Fruit fly (Drosophila melanogaster) whole organism, embryonic: ENCODE data around the gene CG9737.

Experiments
- B-H1 ChIP-seq: fragments of 200-800 bp; sonication (Bioruptor generic); IDR thresholded peaks from 3 replicates; pipeline ENCODE4 v1.3.6; 2022; ENCODE audit warnings: missing biosample characterization, missing genetic modification characterization
- Bdp1 ChIP-seq: fragments of 200-800 bp; sonication (Bioruptor generic); optimal IDR thresholded peaks from 3 replicates; lab custom pipeline; 2016; ENCODE audit warnings: missing biosample characterization, missing genetic modification characterization
- Blimp-1 ChIP-seq: fragments of 200-800 bp; sonication (Bioruptor generic); optimal IDR thresholded peaks from 3 replicates; lab custom pipeline; 2018; ENCODE audit warnings: missing biosample characterization, missing genetic modification characterization, mild to moderate bottlenecking, moderate library complexity, missing genetic modification reagents
- Bteb2 ChIP-seq: fragments of 200-800 bp; sonication (Bioruptor generic); optimal IDR thresholded peaks from 2 replicates; lab custom pipeline; 2016; ENCODE audit warnings: missing biosample characterization, missing genetic modification characterization
- CG10654 ChIP-seq: fragments of 200-800 bp; sonication (Bioruptor generic); optimal IDR thresholded peaks from 2 replicates; lab custom pipeline; 2016; ENCODE audit warnings: missing biosample characterization, missing genetic modification characterization
- CG11504 ChIP-seq: fragments of 200-800 bp; sonication (Bioruptor generic); optimal IDR thresholded peaks from 3 replicates; lab custom pipeline; 2019; ENCODE audit warnings: missing biosample characterization, mild to moderate bottlenecking, missing genetic modification characterization, moderate library complexity
- CG15269 ChIP-seq: fragments of 200-800 bp; sonication (Bioruptor generic); optimal IDR thresholded peaks from 2 replicates; lab custom pipeline; 2018; ENCODE audit warnings: missing biosample characterization, mild to moderate bottlenecking, missing genetic modification characterization, moderate library complexity
- CG1603 ChIP-seq: fragments of 200-800 bp; sonication (Bioruptor generic); optimal IDR thresholded peaks from 2 replicates; lab custom pipeline; 2019; ENCODE audit warnings: missing biosample characterization, mild to moderate bottlenecking, missing genetic modification characterization, moderate library complexity
- CG16813 ChIP-seq: fragments of 200-800 bp; sonication (Bioruptor generic); IDR thresholded peaks from 3 replicates; pipeline ENCODE4 v1.3.6; 2022; ENCODE audit warnings: missing biosample characterization, missing genetic modification characterization; ENCODE audit not compliant: partially characterized antibody
- CG17186 ChIP-seq: fragments of 200-800 bp; sonication (Bioruptor generic); optimal IDR thresholded peaks from 3 replicates; lab custom pipeline; 2017; ENCODE audit warnings: missing biosample characterization, missing genetic modification reagents, missing genetic modification characterization
- CG17802 ChIP-seq: fragments of 200-800 bp; sonication (Bioruptor generic); optimal IDR thresholded peaks from 2 replicates; lab custom pipeline; 2018; ENCODE audit warnings: missing biosample characterization, mild to moderate bottlenecking, missing genetic modification characterization, moderate library complexity
- CG17912 ChIP-seq: fragments of 200-800 bp; sonication (Bioruptor generic); optimal IDR thresholded peaks from 2 replicates; lab custom pipeline; 2018; ENCODE audit warnings: missing biosample characterization, mild to moderate bottlenecking, missing genetic modification characterization
- CG31441 ChIP-seq: fragments of 200-800 bp; sonication (Bioruptor generic); IDR thresholded peaks from 2 replicates; pipeline ENCODE4 v1.3.6; 2022; ENCODE audit warnings: missing biosample characterization, missing genetic modification characterization
- CG33557 ChIP-seq: fragments of 200-800 bp; sonication (Bioruptor generic); optimal IDR thresholded peaks from 2 replicates; lab custom pipeline; 2019; ENCODE audit warnings: missing biosample characterization, mild to moderate bottlenecking, missing genetic modification characterization, moderate library complexity
- CG6854 ChIP-seq: fragments of 200-800 bp; sonication (Bioruptor generic); optimal IDR thresholded peaks from 3 replicates; lab custom pipeline; 2017; ENCODE audit warnings: missing biosample characterization, mild to moderate bottlenecking, missing genetic modification characterization
- CG8944 ChIP-seq: fragments of 200-800 bp; sonication (Bioruptor generic); optimal IDR thresholded peaks from 3 replicates; lab custom pipeline; 2016; ENCODE audit warnings: missing biosample characterization, missing genetic modification characterization
- CG9437 ChIP-seq: fragments of 200-800 bp; sonication (Bioruptor generic); optimal IDR thresholded peaks from 2 replicates; lab custom pipeline; 2018; ENCODE audit warnings: missing biosample characterization, mild to moderate bottlenecking, missing genetic modification characterization
- Drgx ChIP-seq: fragments of 200-800 bp; sonication (Bioruptor generic); IDR thresholded peaks from 2 replicates; pipeline ENCODE4 v1.3.6; 2022; ENCODE audit warnings: missing biosample characterization, missing genetic modification characterization
- Fer1 ChIP-seq: fragments of 200-800 bp; sonication (Bioruptor generic); optimal IDR thresholded peaks from 2 replicates; lab custom pipeline; 2017; ENCODE audit warnings: missing biosample characterization, mild to moderate bottlenecking, missing genetic modification characterization
- Hr3 ChIP-seq: fragments of 200-800 bp; sonication (Bioruptor generic); optimal IDR thresholded peaks from 3 replicates; lab custom pipeline; 2016; ENCODE audit warnings: missing biosample characterization, missing genetic modification characterization
- Lpt ChIP-seq: fragments of >200 bp; optimal IDR thresholded peaks from 2 replicates; lab custom pipeline; 2018; ENCODE audit warnings: missing biosample characterization, missing genetic modification characterization
- Med ChIP-seq: fragments of 200-800 bp; sonication (Bioruptor generic); peaks from one replicate; lab custom pipeline; 2016; ENCODE audit warnings: missing biosample characterization, missing genetic modification characterization, mild to moderate bottlenecking, inconsistent platforms, moderate library complexity
- Sox102F ChIP-seq: fragments of 200-800 bp; sonication (Bioruptor generic); optimal IDR thresholded peaks from 2 replicates; lab custom pipeline; 2018; ENCODE audit warnings: missing biosample characterization, mild to moderate bottlenecking, missing genetic modification characterization, moderate library complexity
- Xrp1 ChIP-seq: fragments of 200-800 bp; sonication (Bioruptor generic); IDR thresholded peaks from 2 replicates; pipeline ENCODE4 v1.3.6; 2022; ENCODE audit warnings: missing biosample characterization, missing genetic modification characterization
- ap ChIP-seq: fragments of 200-800 bp; sonication (Bioruptor generic); IDR thresholded peaks from 2 replicates; pipeline ENCODE4 v1.3.6; 2022; ENCODE audit warnings: missing biosample characterization, missing genetic modification characterization
- bbx ChIP-seq: fragments of 200-800 bp; sonication (Bioruptor generic); IDR thresholded peaks from 2 replicates; pipeline ENCODE4 v1.3.6; 2022; ENCODE audit warnings: missing biosample characterization, missing genetic modification characterization; ENCODE audit not compliant: partially characterized antibody
- br ChIP-seq: fragments of >200 bp; optimal IDR thresholded peaks from 2 replicates; lab custom pipeline; 2017
- bsh ChIP-seq, 2 experiments: fragments of 200-800 bp; sonication (Bioruptor generic); optimal IDR thresholded peaks; 2 replicates each; lab custom pipeline; 2017 to 2018; ENCODE audit warnings: mild to moderate bottlenecking in 2 of 2, missing biosample characterization in 2 of 2, missing genetic modification characterization in 2 of 2, moderate library complexity in 1 of 2
- ci ChIP-seq: fragments of 200-800 bp; sonication (Bioruptor generic); IDR thresholded peaks from 3 replicates; pipeline ENCODE4 v1.3.6; 2022; ENCODE audit warnings: missing biosample characterization, missing genetic modification characterization
- corto ChIP-seq: fragments of 200-800 bp; sonication (Bioruptor generic); optimal IDR thresholded peaks from 2 replicates; lab custom pipeline; 2016; ENCODE audit warnings: missing biosample characterization, mild to moderate bottlenecking, missing genetic modification characterization, moderate library complexity
- dimm ChIP-seq: fragments of 200-800 bp; sonication (Bioruptor generic); IDR thresholded peaks from 2 replicates; pipeline ENCODE4 v1.3.6; 2022; ENCODE audit warnings: missing biosample characterization, missing genetic modification characterization
- disco-r ChIP-seq: fragments of 200-800 bp; sonication (Bioruptor generic); optimal IDR thresholded peaks from 2 replicates; lab custom pipeline; 2016; ENCODE audit warnings: missing biosample characterization, missing genetic modification characterization
- dmrt99B ChIP-seq: fragments of 200-800 bp; sonication (Bioruptor generic); optimal IDR thresholded peaks from 2 replicates; lab custom pipeline; 2018; ENCODE audit warnings: missing biosample characterization, mild to moderate bottlenecking, missing genetic modification characterization, moderate library complexity
- esg ChIP-seq: fragments of 200-800 bp; sonication (Bioruptor generic); conservative IDR thresholded peaks from 2 replicates; pipeline ENCODE4 v1.3.6; 2022; ENCODE audit warnings: missing biosample characterization, missing genetic modification characterization
- gem ChIP-seq: fragments of 200-800 bp; sonication (Bioruptor generic); optimal IDR thresholded peaks from 2 replicates; lab custom pipeline; 2019; ENCODE audit warnings: missing biosample characterization, mild to moderate bottlenecking, missing genetic modification characterization, moderate library complexity
- grau ChIP-seq: fragments of 200-800 bp; optimal IDR thresholded peaks from 3 replicates; lab custom pipeline; 2019; ENCODE audit warnings: missing biosample characterization, mild to moderate bottlenecking, missing genetic modification characterization, moderate library complexity
- kay ChIP-seq: fragments of 200-800 bp; sonication (Bioruptor generic); optimal IDR thresholded peaks from 2 replicates; lab custom pipeline; 2016; ENCODE audit warnings: missing biosample characterization, missing genetic modification characterization
- lbe ChIP-seq: fragments of 200-800 bp; sonication (Bioruptor generic); optimal IDR thresholded peaks from 2 replicates; lab custom pipeline; 2016; ENCODE audit warnings: missing biosample characterization, mild to moderate bottlenecking, missing genetic modification characterization
- mirr ChIP-seq: fragments of 200-800 bp; sonication (Bioruptor generic); optimal IDR thresholded peaks from 3 replicates; lab custom pipeline; 2018; ENCODE audit warnings: missing biosample characterization, mild to moderate bottlenecking, missing genetic modification characterization
- nerfin-1 ChIP-seq: fragments of 200-800 bp; sonication (Bioruptor generic); optimal IDR thresholded peaks from 3 replicates; lab custom pipeline; 2019; ENCODE audit warnings: missing biosample characterization, mild to moderate bottlenecking, missing genetic modification characterization, moderate library complexity
- nom ChIP-seq: fragments of 200-800 bp; sonication (Bioruptor generic); optimal IDR thresholded peaks from 2 replicates; lab custom pipeline; 2017; ENCODE audit warnings: missing biosample characterization, missing genetic modification characterization, mild to moderate bottlenecking, moderate library complexity, missing genetic modification reagents
- oc ChIP-seq: fragments of 200-800 bp; sonication (Bioruptor generic); optimal IDR thresholded peaks from 2 replicates; lab custom pipeline; 2018; ENCODE audit warnings: missing biosample characterization, mild to moderate bottlenecking, missing genetic modification characterization, moderate library complexity
- pum ChIP-seq: fragments of 200-800 bp; sonication (Bioruptor generic); optimal IDR thresholded peaks from 2 replicates; lab custom pipeline; 2016; ENCODE audit warnings: missing biosample characterization, missing genetic modification characterization
- sens ChIP-seq: fragments of 200-800 bp; sonication (Bioruptor generic); peaks from one replicate; lab custom pipeline; 2016; ENCODE audit warnings: missing biosample characterization, missing genetic modification characterization
- sens-2 ChIP-seq: fragments of 200-800 bp; sonication (Bioruptor generic); IDR thresholded peaks from 2 replicates; pipeline ENCODE4 v1.3.6; 2022; ENCODE audit warnings: missing biosample characterization, missing genetic modification characterization
- tio ChIP-seq: fragments of 200-800 bp; sonication (Bioruptor generic); optimal IDR thresholded peaks from 2 replicates; lab custom pipeline; 2017; ENCODE audit warnings: missing biosample characterization, missing genetic modification characterization, inconsistent platforms
- tup ChIP-seq: fragments of 200-800 bp; sonication (Bioruptor generic); optimal IDR thresholded peaks from 2 replicates; lab custom pipeline; 2016; ENCODE audit warnings: missing biosample characterization, mild to moderate bottlenecking, missing genetic modification characterization, moderate library complexity
- unc-4 ChIP-seq: fragments of 200-800 bp; sonication (Bioruptor generic); IDR thresholded peaks from 2 replicates; pipeline ENCODE4 v1.3.6; 2022; ENCODE audit warnings: missing biosample characterization, missing genetic modification characterization; ENCODE audit not compliant: partially characterized antibody
- vvl ChIP-seq: fragments of 200-800 bp; sonication (Bioruptor generic); IDR thresholded peaks from 2 replicates; pipeline ENCODE4 v1.3.6; 2022; ENCODE audit warnings: missing biosample characterization, missing genetic modification characterization
- zen2 ChIP-seq: fragments of 200-800 bp; sonication (Bioruptor generic); IDR thresholded peaks from 3 replicates; pipeline ENCODE4 v1.3.6; 2022; ENCODE audit warnings: missing biosample characterization, missing genetic modification characterization; ENCODE audit not compliant: partially characterized antibody

CG9737 gene

DNA sequence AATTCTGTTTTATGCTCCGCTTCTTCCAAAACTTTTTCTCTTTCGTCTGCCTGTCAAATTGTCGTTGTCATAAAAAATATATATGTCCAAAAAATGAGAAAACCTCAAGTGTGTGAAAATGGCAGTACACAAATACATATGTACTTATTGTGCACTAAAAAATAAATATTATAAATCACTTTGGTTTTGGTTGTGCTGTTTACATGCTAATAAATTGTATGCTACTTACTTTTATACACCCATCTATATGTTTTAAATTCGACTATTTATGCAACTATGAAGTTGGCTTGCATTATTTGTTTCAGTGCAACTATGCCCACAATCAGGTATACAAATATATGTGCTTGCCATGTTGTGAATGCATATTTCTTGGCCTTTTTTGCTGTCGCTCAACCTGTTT, 14.5 kb upstream of the CG9737 start:
- TF ChIP-seq CG16813 (GFP tag; lab: Robert Waterston, UW) (no peak), tup (no peak), Xrp1 (GFP tag; lab: Robert Waterston, UW) (peak; percentile 24; the same call in 1 of the 2 replicates), bbx (GFP tag; lab: Robert Waterston, UW) (no peak), CG1603 (peak; percentile 13), CG31441 (GFP tag; lab: Robert Waterston, UW) (0 out of 2 replicates have a peak, but pooled peaks have one; percentile 24), Med (peak; percentile 34), CG15269 (no peak), gem (tag; lab: Kevin White, UChicago) (peak; percentile 30), B-H1 (GFP tag; lab: Robert Waterston, UW) (no peak), nom (GFP tag; lab: Kevin White, UChicago) (peak; percentile 40), dmrt99B (tag; lab: Kevin White, UChicago) (peak; percentile 9), lbe (GFP tag; lab: Kevin White, UChicago) (peak; percentile 93), Sox102F (peak; percentile 28), sens (GFP tag; lab: Kevin White, UChicago) (peak; percentile 42), corto (GFP tag; lab: Kevin White, UChicago) (peak; percentile 62), br (no peak), Blimp-1 (peak; percentile 6), bsh (GFP tag; optimal IDR thresholded peaks at IDR 0.05; lab: Kevin White, UChicago) (peak in 1 of 2 experiments; percentile 20), Drgx (GFP tag; lab: Robert Waterston, UW) (peak; percentile 28; the same call in 1 of the 2 replicates), ap (0 out of 2 replicates have a peak, but pooled peaks have one; percentile 4), pum (GFP tag; lab: Kevin White, UChicago) (no peak), kay (GFP tag; lab: Kevin White, UChicago) (no peak), CG17912 (GFP tag; lab: Kevin White, UChicago) (no peak), Bdp1 (no peak)

DNA sequence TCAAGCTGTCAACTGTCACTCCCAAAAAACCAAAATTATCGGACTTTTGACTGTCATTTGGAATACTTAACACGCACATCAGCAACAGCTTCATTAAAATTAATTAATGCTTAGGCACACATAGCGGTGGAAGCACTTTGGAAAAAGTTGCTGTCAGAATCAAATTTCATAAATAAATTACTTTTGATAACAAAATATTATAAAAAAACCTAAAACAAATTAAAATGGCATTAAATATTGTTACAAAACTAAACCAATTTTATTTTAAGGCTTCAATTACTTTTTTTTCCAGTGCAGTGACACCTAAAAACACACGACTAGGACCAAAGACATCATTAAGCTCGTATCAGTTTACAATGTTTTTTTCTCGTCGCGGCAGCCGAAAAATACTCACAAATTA, 13.1 kb upstream of the CG9737 start:
- TF ChIP-seq CG17802 (tag; lab: Kevin White, UChicago), result no peak
- TF ChIP-seq esg, result no peak
- TF ChIP-seq dimm (GFP tag; lab: Robert Waterston, UW), result no peak
- TF ChIP-seq CG33557 (GFP tag; lab: Kevin White, UChicago), result no peak
- no peak for TF ChIP-seq sens-2
- no peak for TF ChIP-seq tio (GFP tag; lab: Kevin White, UChicago)
- no peak for TF ChIP-seq disco-r (GFP tag; lab: Kevin White, UChicago)
- TF ChIP-seq Bteb2 (GFP tag; lab: Kevin White, UChicago), result no peak
- no peak for TF ChIP-seq CG10654 (GFP tag; lab: Kevin White, UChicago)
- TF ChIP-seq ci, result 0 out of 3 replicates have a peak, but pooled peaks have one; percentile 21
- peak; percentile 34; the same call in 1 of the 2 replicates for TF ChIP-seq vvl (GFP tag; lab: Robert Waterston, UW)
- TF ChIP-seq sens (GFP tag; lab: Kevin White, UChicago), result peak; percentile 73
- peak; percentile 16 for TF ChIP-seq CG11504 (tag; lab: Kevin White, UChicago)
- TF ChIP-seq oc (tag; lab: Kevin White, UChicago), result no peak
- peak; percentile 7 for TF ChIP-seq lbe (GFP tag; lab: Kevin White, UChicago)
- TF ChIP-seq CG31441 (GFP tag; lab: Robert Waterston, UW), result peak; percentile 31; the same call in 1 of the 2 replicates
- TF ChIP-seq nerfin-1 (tag; lab: Kevin White, UChicago), result no peak
- TF ChIP-seq Fer1, result no peak
- no peak for TF ChIP-seq Hr3 (GFP tag; lab: Kevin White, UChicago)
- no peak for TF ChIP-seq CG17186
- TF ChIP-seq grau (tag; lab: Kevin White, UChicago), result no peak
- TF ChIP-seq zen2 (GFP tag; lab: Robert Waterston, UW), result no peak
- TF ChIP-seq mirr (GFP tag; lab: Kevin White, UChicago), result no peak
- no peak for TF ChIP-seq CG6854 (GFP tag; lab: Kevin White, UChicago)
- no peak for TF ChIP-seq CG9437 (GFP tag; lab: Kevin White, UChicago)
- no peak for TF ChIP-seq unc-4 (GFP tag; lab: Robert Waterston, UW)
- no peak for TF ChIP-seq Lpt (GFP tag; lab: Kevin White, UChicago)
- TF ChIP-seq CG8944 (GFP tag; lab: Kevin White, UChicago), result no peak
- TF ChIP-seq bsh (GFP tag; optimal IDR thresholded peaks at IDR 0.05; lab: Kevin White, UChicago), result peak in 1 of 2 experiments; percentile 14
